Fruit fly (Drosophila melanogaster) whole organism, wandering third instar larva: ENCODE data around the gene CG17717.
A peak's percentile ranks its signal among the peaks of the same experiment; 100 is the strongest.

Experiments used
- Myc ChIP-seq: fragments of >200 bp; optimal IDR thresholded peaks from 2 replicates; lab custom pipeline; 2017
- Rel ChIP-seq, 2 experiments: fragments of 200-800 bp; sonication (Bioruptor generic) in 1 of 2; optimal IDR thresholded peaks; 2 replicates in 1 of 2; 3 replicates in 1 of 2; lab custom pipeline; 2016 to 2019; ENCODE audit warnings: mild to moderate bottlenecking in 2 of 2, missing biosample characterization in 2 of 2, missing genetic modification characterization in 2 of 2, moderate library complexity in 1 of 2
- pan ChIP-seq: fragments of >200 bp; optimal IDR thresholded peaks from 2 replicates; lab custom pipeline; 2017
- usp ChIP-seq: fragments of >200 bp; optimal IDR thresholded peaks from 2 replicates; lab custom pipeline; 2017; ENCODE audit warnings: missing biosample characterization, missing genetic modification characterization

DNA sequence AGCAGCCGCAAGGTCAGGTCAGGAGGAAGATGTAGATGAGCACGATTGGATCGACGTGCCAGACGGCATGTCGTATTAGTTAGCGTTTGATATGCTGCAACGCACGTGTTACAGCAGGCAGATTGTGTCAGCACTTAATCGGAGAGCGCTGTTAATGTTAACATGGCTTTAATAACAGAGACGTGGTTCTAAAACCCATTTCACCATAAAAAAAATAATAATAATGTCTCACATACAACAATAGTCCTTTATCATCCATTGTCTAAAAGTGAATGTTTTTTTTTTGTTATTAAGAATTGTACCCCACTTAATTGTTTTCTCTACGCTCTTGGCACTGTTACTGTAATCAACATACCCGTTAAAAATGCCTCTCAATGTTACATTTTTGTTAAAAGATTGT is 10.1 kb downstream of the CG17717 start:
- TF ChIP-seq Rel (GFP tag; optimal IDR thresholded peaks at IDR 0.05; lab: Kevin White, UChicago) (peak; percentile 22), Rel (tag; optimal IDR thresholded peaks at IDR 0.05; lab: Kevin White, UChicago) (peak; percentile 24), Myc (lab: Kevin White, UChicago) (no peak), pan (lab: Kevin White, UChicago) (no peak), usp (GFP tag; lab: Kevin White, UChicago) (no peak)
